Fruit fly (Drosophila melanogaster) whole organism, adult: ENCODE results near the gene trp.

ENCODE experiments used
- CG11617 ChIP-seq: fragments of 200-800 bp; sonication (Bioruptor generic); optimal IDR thresholded peaks from 2 replicates; lab custom pipeline; 2017; ENCODE audit warnings: mild to moderate bottlenecking, missing biosample characterization, missing genetic modification reagents, missing genetic modification characterization
- CG12768 ChIP-seq: fragments of 200-800 bp; sonication (Bioruptor generic); optimal IDR thresholded peaks from 2 replicates; lab custom pipeline; 2017; ENCODE audit warnings: missing biosample characterization, missing genetic modification characterization, mild to moderate bottlenecking, moderate library complexity, missing genetic modification reagents
- CG1620 ChIP-seq: fragments of 200-800 bp; sonication (Bioruptor generic); optimal IDR thresholded peaks from 2 replicates; lab custom pipeline; 2016; ENCODE audit warnings: missing biosample characterization, missing genetic modification characterization
- CG33017 ChIP-seq: fragments of 200-800 bp; sonication (Bioruptor generic); optimal IDR thresholded peaks from 2 replicates; lab custom pipeline; 2018; ENCODE audit warnings: missing biosample characterization, mild to moderate bottlenecking, missing genetic modification characterization, moderate library complexity
- CG5204 ChIP-seq: fragments of 200-800 bp; sonication (Bioruptor generic); optimal IDR thresholded peaks from 2 replicates; lab custom pipeline; 2016; ENCODE audit warnings: missing biosample characterization, missing genetic modification characterization
- Clk ChIP-seq: fragments of 200-800 bp; sonication (Bioruptor generic); optimal IDR thresholded peaks from 2 replicates; lab custom pipeline; 2017; ENCODE audit warnings: missing biosample characterization, missing genetic modification characterization
- Crg-1 ChIP-seq: fragments of 200-800 bp; sonication (Bioruptor generic); optimal IDR thresholded peaks from 2 replicates; lab custom pipeline; 2016; ENCODE audit warnings: missing biosample characterization, missing genetic modification characterization
- bab1 ChIP-seq: fragments of 200-800 bp; sonication (Bioruptor generic); optimal IDR thresholded peaks from 3 replicates; lab custom pipeline; 2019; ENCODE audit warnings: missing biosample characterization, mild to moderate bottlenecking, missing genetic modification characterization, moderate library complexity
- cic ChIP-seq: fragments of 200-800 bp; sonication (Bioruptor generic); optimal IDR thresholded peaks from 2 replicates; lab custom pipeline; 2017; ENCODE audit warnings: missing biosample characterization, mild to moderate bottlenecking, missing genetic modification characterization, moderate library complexity
- cnc ChIP-seq, 2 experiments: fragments of >200 bp; optimal IDR thresholded peaks; 2 replicates each; lab custom pipeline; 2017
- kay ChIP-seq: fragments of 200-800 bp; sonication (Bioruptor generic); peaks from one replicate; lab custom pipeline; 2016; ENCODE audit warnings: missing biosample characterization, missing genetic modification characterization, borderline replicate concordance
- ovo ChIP-seq: fragments of 200-800 bp; sonication (Bioruptor generic); optimal IDR thresholded peaks from 2 replicates; lab custom pipeline; 2016; ENCODE audit warnings: missing biosample characterization, missing genetic modification characterization
- pad ChIP-seq: fragments of 200-800 bp; sonication (Bioruptor generic); optimal IDR thresholded peaks from 3 replicates; lab custom pipeline; 2017; ENCODE audit warnings: missing biosample characterization, missing genetic modification characterization, mild to moderate bottlenecking, moderate library complexity, missing genetic modification reagents
- tj ChIP-seq: fragments of 200-800 bp; sonication (Bioruptor generic); optimal IDR thresholded peaks from 3 replicates; lab custom pipeline; 2017; ENCODE audit warnings: missing biosample characterization, mild to moderate bottlenecking, missing genetic modification characterization, moderate library complexity

dm6 chr3R:29891183-29891582, 28.9 kb downstream of the trp start:
- TF ChIP-seq CG33017 (tag; lab: Kevin White, UChicago) (no peak), cic (GFP tag; lab: Kevin White, UChicago) (no peak), bab1 (GFP tag; lab: Kevin White, UChicago) (no peak), Clk (no peak), tj (GFP tag; lab: Kevin White, UChicago) (peak; percentile 32), cnc (optimal IDR thresholded peaks at IDR 0.05; lab: Kevin White, UChicago) (no peak), Crg-1 (GFP tag; lab: Kevin White, UChicago) (no peak), CG11617 (GFP tag; lab: Kevin White, UChicago) (no peak), CG12768 (no peak), kay (no peak), pad (GFP tag; lab: Kevin White, UChicago) (no peak), ovo (GFP tag; lab: Kevin White, UChicago) (no peak), CG5204 (GFP tag; lab: Kevin White, UChicago) (no peak), CG1620 (no peak)
